Worm (Caenorhabditis elegans): Measurements from ENCODE around the gene nkat-1.

The nkat-1 gene

DNA sequence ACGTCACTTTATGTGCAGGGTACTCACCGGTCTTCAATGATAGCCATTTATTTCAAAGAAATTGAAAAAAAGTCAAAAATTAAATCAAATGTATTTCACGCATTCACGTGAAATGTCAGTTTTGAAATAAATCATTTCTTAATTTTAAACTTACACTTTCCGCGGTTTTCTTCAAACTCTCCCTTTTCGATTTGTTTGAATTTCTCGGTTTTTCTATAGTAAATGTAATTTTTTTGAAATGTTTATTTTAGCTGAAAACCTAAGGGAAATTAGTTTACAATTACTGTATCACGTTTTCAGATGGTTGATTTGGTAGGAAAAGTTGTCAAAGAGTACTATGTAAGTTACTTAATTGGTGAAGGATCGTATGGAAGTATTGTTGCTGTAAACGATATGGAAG, 31.7 kb downstream of the nkat-1 start, which contains the start of gene F16B12.7:
TSS of gene F16B12.7 (plus strand) at position 301 of the 400 bp plus-strand sequence.
- TF ChIP-seq lin-11 (tag; optimal IDR thresholded peaks at IDR 0.05) (no peak), K02D7.2 (tag; optimal IDR thresholded peaks at IDR 0.05) (no peak), nfya-1 (tag; optimal IDR thresholded peaks at IDR 0.05) (no peak)

- TF ChIP-seq rnt-1 (tag; optimal IDR thresholded peaks at IDR 0.05): no peak
- no peak for TF ChIP-seq C38D4.7 (GFP tag; optimal IDR thresholded peaks at IDR 0.05)
- no peak for TF ChIP-seq C08G9.2 (tag; optimal IDR thresholded peaks at IDR 0.05)
- TF ChIP-seq nfya-1 (tag; optimal IDR thresholded peaks at IDR 0.05): no peak
- no peak for TF ChIP-seq elt-2 (tag; optimal IDR thresholded peaks at IDR 0.05)
- no peak for TF ChIP-seq ref-2 (tag; optimal IDR thresholded peaks at IDR 0.05)
- TF ChIP-seq ceh-14 (tag; optimal IDR thresholded peaks at IDR 0.05): no peak
- TF ChIP-seq T23F11.4 (GFP tag; optimal IDR thresholded peaks at IDR 0.05): no peak
- no peak for TF ChIP-seq hlh-30 (tag; optimal IDR thresholded peaks at IDR 0.05; ENCODE audit: insufficient read depth)
- TF ChIP-seq pha-4 (tag; optimal IDR thresholded peaks at IDR 0.05): no peak
- no peak for TF ChIP-seq hlh-15 (tag; optimal IDR thresholded peaks at IDR 0.05)
These were observed 37.5 kb downstream of the nkat-1 start for ce11 chrX:14102474-14102873.

- peak; percentile 11 for TF ChIP-seq ceh-14 (tag; optimal IDR thresholded peaks at IDR 0.05)
- TF ChIP-seq tbx-7 (tag; optimal IDR thresholded peaks at IDR 0.05): no peak
- peak; percentile 70 for TF ChIP-seq nfya-1 (tag; optimal IDR thresholded peaks at IDR 0.05)
- TF ChIP-seq ceh-18 (tag; optimal IDR thresholded peaks at IDR 0.05): peak; percentile 74
- TF ChIP-seq ceh-22 (tag; optimal IDR thresholded peaks at IDR 0.05): peak; percentile 10
- TF ChIP-seq tbx-2 (tag; optimal IDR thresholded peaks at IDR 0.05): peak; percentile 94
- TF ChIP-seq unc-55 (GFP tag; optimal IDR thresholded peaks at IDR 0.05): peak; percentile 16
- TF ChIP-seq rnt-1 (tag; optimal IDR thresholded peaks at IDR 0.05): peak; percentile 50
- peak; percentile 36 for TF ChIP-seq elt-2 (tag; optimal IDR thresholded peaks at IDR 0.05)
- TF ChIP-seq ceh-31 (tag; optimal IDR thresholded peaks at IDR 0.05): peak; percentile 83
- peak; percentile 36 for TF ChIP-seq ceh-6 (GFP tag; optimal IDR thresholded peaks at IDR 0.05)
- peak; percentile 12 for TF ChIP-seq dmd-4 (tag; optimal IDR thresholded peaks at IDR 0.05; ENCODE audit: borderline replicate concordance)
- TF ChIP-seq hlh-30 (tag; optimal IDR thresholded peaks at IDR 0.05; ENCODE audit: insufficient read depth): peak; percentile 57
- TF ChIP-seq ttx-3 (tag; optimal IDR thresholded peaks at IDR 0.05): no peak
- TF ChIP-seq ceh-34 (tag; optimal IDR thresholded peaks at IDR 0.05): peak; percentile 57
- TF ChIP-seq ceh-48 (tag; optimal IDR thresholded peaks at IDR 0.05): peak; percentile 2
- TF ChIP-seq pqm-1 (tag; optimal IDR thresholded peaks at IDR 0.05): no peak
- TF ChIP-seq unc-42 (tag; optimal IDR thresholded peaks at IDR 0.05): peak; percentile 73
- TF ChIP-seq ahr-1 (tag; optimal IDR thresholded peaks at IDR 0.05): no peak
- peak; percentile 82 for TF ChIP-seq sdc-2 (tag; optimal IDR thresholded peaks at IDR 0.05)
- no peak for TF ChIP-seq zip-5 (tag; optimal IDR thresholded peaks at IDR 0.05)
- peak; percentile 30 for TF ChIP-seq ref-2 (tag; optimal IDR thresholded peaks at IDR 0.05)
These were observed 38.0 kb downstream of the nkat-1 start, which contains the start of gene F16B12.6 for ce11 chrX:14101986-14102385. F16B12.6 (plus strand) TSS chrX:14102316.

DNA sequence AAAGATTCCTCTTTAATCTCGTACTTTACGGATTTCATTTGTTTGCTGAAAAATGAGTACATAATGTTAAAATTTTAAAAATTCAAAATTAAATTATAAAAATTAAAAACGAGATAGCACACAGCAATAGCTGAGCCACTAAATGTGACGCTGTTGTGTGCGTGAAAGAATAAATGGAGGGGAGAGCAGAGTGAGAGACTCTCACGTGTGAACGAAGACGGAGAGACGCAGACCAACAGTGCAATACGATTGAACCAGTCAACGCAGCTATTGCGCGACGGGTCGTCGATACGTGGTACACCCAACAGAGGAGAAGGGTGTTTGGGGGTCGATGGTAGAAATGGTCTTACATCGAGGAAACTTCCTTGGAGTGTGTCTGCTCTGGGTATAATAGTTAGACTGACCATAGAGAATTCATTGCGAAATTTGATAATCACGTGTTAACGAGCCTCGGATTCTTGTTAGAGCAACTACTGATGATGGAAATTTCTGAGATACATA, 41.3 kb downstream of the nkat-1 start, which contains the start of gene F16B12.4:
TSS of gene F16B12.4 (minus strand) at position 51 of the 501 bp plus-strand sequence.
- TF ChIP-seq ceh-2 (tag; optimal IDR thresholded peaks at IDR 0.05) (no peak), sdc-2 (tag; optimal IDR thresholded peaks at IDR 0.05) (peak; percentile 1), nfya-1 (tag; optimal IDR thresholded peaks at IDR 0.05) (peak; percentile 61), ceh-31 (tag; optimal IDR thresholded peaks at IDR 0.05) (peak; percentile 24), hlh-6 (tag; optimal IDR thresholded peaks at IDR 0.05) (no peak), ztf-16 (tag; optimal IDR thresholded peaks at IDR 0.05) (no peak), hlh-30 (tag; optimal IDR thresholded peaks at IDR 0.05; ENCODE audit: insufficient read depth) (peak; percentile 73), nhr-232 (tag; optimal IDR thresholded peaks at IDR 0.05) (no peak), T23F11.4 (GFP tag; optimal IDR thresholded peaks at IDR 0.05) (no peak), madf-2 (tag; optimal IDR thresholded peaks at IDR 0.05) (no peak)

- TF ChIP-seq nhr-11 (tag; optimal IDR thresholded peaks at IDR 0.05) (no peak), ceh-14 (tag; optimal IDR thresholded peaks at IDR 0.05) (no peak), unc-42 (tag; optimal IDR thresholded peaks at IDR 0.05) (no peak), npax-4 (tag; optimal IDR thresholded peaks at IDR 0.05) (no peak), pat-9 (tag; optimal IDR thresholded peaks at IDR 0.05) (no peak), sox-4 (tag; optimal IDR thresholded peaks at IDR 0.05) (no peak), ztf-16 (tag; optimal IDR thresholded peaks at IDR 0.05) (no peak), elt-2 (tag; optimal IDR thresholded peaks at IDR 0.05) (no peak), K09A11.1 (tag; optimal IDR thresholded peaks at IDR 0.05; ENCODE audit: insufficient read depth) (no peak), T23F11.4 (GFP tag; optimal IDR thresholded peaks at IDR 0.05) (no peak), fkh-10 (GFP tag; optimal IDR thresholded peaks at IDR 0.05) (no peak), nfya-1 (tag; optimal IDR thresholded peaks at IDR 0.05) (no peak), pax-1 (tag; optimal IDR thresholded peaks at IDR 0.05) (no peak), tbx-2 (tag; optimal IDR thresholded peaks at IDR 0.05) (no peak), ceh-6 (GFP tag; optimal IDR thresholded peaks at IDR 0.05) (no peak)
These were observed 49.0 kb downstream of the nkat-1 start for ce11 chrX:14090990-14091389.

All from whole organism, late embryonic.